Fruit fly (Drosophila melanogaster): ENCODE measurements around the gene Ddr.

Gene Ddr

dm6 chr2L:6323536-6324385, 70.8 kb downstream of the Ddr start, which contains the start of gene PDZ-GEF (continued):
- peak; percentile 66 for TF ChIP-seq CG11247 (GFP tag; IDR thresholded peaks at IDR 0.05)
- TF ChIP-seq chif (GFP tag; optimal IDR thresholded peaks at IDR 0.05): peak; percentile 25 to 74
- no peak for TF ChIP-seq odd (GFP tag; optimal IDR thresholded peaks at IDR 0.05)
- TF ChIP-seq MTF-1 (GFP tag; optimal IDR thresholded peaks at IDR 0.05; ENCODE audit: borderline replicate concordance): peak; percentile 62
- TF ChIP-seq lmd (GFP tag; IDR thresholded peaks at IDR 0.05): peak; percentile 16; the same call in 1 of the 2 replicates
- no peak for TF ChIP-seq CG17186 (GFP tag; optimal IDR thresholded peaks at IDR 0.05)
- peak; percentile 50 for TF ChIP-seq CG18262 (tag; optimal IDR thresholded peaks at IDR 0.05)
- TF ChIP-seq Sin3A (optimal IDR thresholded peaks at IDR 0.05): peak; percentile 41
- no peak for TF ChIP-seq Meics (GFP tag; optimal IDR thresholded peaks at IDR 0.05)
- TF ChIP-seq CG13123 (GFP tag; optimal IDR thresholded peaks at IDR 0.05): peak; percentile 20
- peak; percentile 7 for TF ChIP-seq CG6854 (GFP tag; optimal IDR thresholded peaks at IDR 0.05)
- TF ChIP-seq ind (GFP tag; optimal IDR thresholded peaks at IDR 0.05): peak; percentile 31
- TF ChIP-seq CG10654 (GFP tag; optimal IDR thresholded peaks at IDR 0.05): peak; percentile 22
- no peak for TF ChIP-seq NfI (GFP tag; optimal IDR thresholded peaks at IDR 0.05)
- no peak for TF ChIP-seq zf30C (GFP tag; optimal IDR thresholded peaks at IDR 0.05)
- TF ChIP-seq cg (GFP tag; optimal IDR thresholded peaks at IDR 0.05): peak; percentile 99
- TF ChIP-seq CG15269 (tag; optimal IDR thresholded peaks at IDR 0.05): no peak
- peak; percentile 53 for TF ChIP-seq Ets97D (GFP tag; optimal IDR thresholded peaks at IDR 0.05)
- TF ChIP-seq pnt (GFP tag; optimal IDR thresholded peaks at IDR 0.05): peak; percentile 32
- TF ChIP-seq Vsx1 (GFP tag; optimal IDR thresholded peaks at IDR 0.05): no peak
- TF ChIP-seq dpn (GFP tag; optimal IDR thresholded peaks at IDR 0.05): peak; percentile 51 to 77
- TF ChIP-seq Sry-β (GFP tag; optimal IDR thresholded peaks at IDR 0.05): no peak
- peak in 1 of 3 experiments; percentile 32 for TF ChIP-seq Stat92E (GFP tag; optimal IDR thresholded peaks at IDR 0.05)
- peak; percentile 70 for TF ChIP-seq CG4424 (GFP tag; optimal IDR thresholded peaks at IDR 0.05)
- TF ChIP-seq shn (GFP tag; optimal IDR thresholded peaks at IDR 0.05): peak; percentile 53
- TF ChIP-seq CG10366 (GFP tag; IDR thresholded peaks at IDR 0.05): peak; percentile 50; the same call in 1 of the 2 replicates
- TF ChIP-seq pb (GFP tag; optimal IDR thresholded peaks at IDR 0.05): no peak
- peak; percentile 27 for TF ChIP-seq CG12942 (GFP tag; optimal IDR thresholded peaks at IDR 0.05)
- no peak for TF ChIP-seq CG10959 (GFP tag; IDR thresholded peaks at IDR 0.05)
- peak; percentile 50 for TF ChIP-seq CG9932 (GFP tag; IDR thresholded peaks at IDR 0.05)
- peak; percentile 69; the same call in 2 of the 3 replicates for TF ChIP-seq H15 (GFP tag; IDR thresholded peaks at IDR 0.05)
- peak; percentile 74 for TF ChIP-seq nmo (GFP tag; optimal IDR thresholded peaks at IDR 0.05)
- peak; percentile 21 for TF ChIP-seq sug (tag; optimal IDR thresholded peaks at IDR 0.05)
- TF ChIP-seq CG1024 (GFP tag; IDR thresholded peaks at IDR 0.05): 0 out of 2 replicates have a peak, but pooled peaks have one; percentile 21
- TF ChIP-seq nerfin-2 (GFP tag; IDR thresholded peaks at IDR 0.05; ENCODE audit: partially characterized antibody): peak; percentile 44; the same call in 1 of the 2 replicates
- no peak for TF ChIP-seq CG12071 (GFP tag; optimal IDR thresholded peaks at IDR 0.05)
- TF ChIP-seq MBD-R2 (GFP tag; IDR thresholded peaks at IDR 0.05): peak; percentile 58; the same call in 1 of the 2 replicates
- TF ChIP-seq Mad (GFP tag; optimal IDR thresholded peaks at IDR 0.05): peak; percentile 33
- TF ChIP-seq CG2116 (GFP tag; optimal IDR thresholded peaks at IDR 0.05): peak; percentile 38
- peak; percentile 24 for TF ChIP-seq Fer1 (GFP tag; optimal IDR thresholded peaks at IDR 0.05)
- TF ChIP-seq CG18764 (GFP tag; optimal IDR thresholded peaks at IDR 0.05): peak; percentile 7
- peak; percentile 68 for TF ChIP-seq Dp (GFP tag; optimal IDR thresholded peaks at IDR 0.05)
- TF ChIP-seq CG11696 (GFP tag; IDR thresholded peaks at IDR 0.05): no peak
- no peak for TF ChIP-seq abd-A (tag; optimal IDR thresholded peaks at IDR 0.05)
- peak; percentile 82 for TF ChIP-seq CG8290 (GFP tag; optimal IDR thresholded peaks at IDR 0.05)
- no peak for TF ChIP-seq CG8290 (tag; optimal IDR thresholded peaks at IDR 0.05)
- TF ChIP-seq Dref (GFP tag; IDR thresholded peaks at IDR 0.05): peak; percentile 50
- peak; percentile 90 for TF ChIP-seq CG11456 (GFP tag; IDR thresholded peaks at IDR 0.05)
- TF ChIP-seq HHEX (GFP tag; optimal IDR thresholded peaks at IDR 0.05): no peak

All from whole organism, embryonic.